Fruit fly (Drosophila melanogaster): ENCODE results near the gene Rbp6.

DNA sequence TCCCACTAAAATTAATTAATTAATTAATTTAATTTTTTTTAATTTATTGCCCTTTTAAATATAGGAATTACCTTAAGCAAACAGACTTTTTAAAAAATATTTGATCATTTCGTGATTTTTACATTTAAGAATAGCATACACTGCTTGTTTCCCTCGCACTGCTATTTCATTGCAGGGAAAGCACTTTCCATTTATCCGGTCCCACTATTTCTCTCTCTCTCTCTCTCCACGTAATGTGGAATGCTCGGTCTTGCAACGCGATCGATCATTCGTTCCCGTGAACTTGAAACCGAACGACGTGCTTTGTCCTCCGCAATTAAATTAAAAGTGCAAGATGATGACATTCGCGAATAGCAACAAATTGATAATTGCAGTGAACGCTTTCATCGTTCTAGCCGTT is 7.6 kb upstream of the Rbp6 start:
- TF ChIP-seq usp (GFP tag; optimal IDR thresholded peaks at IDR 0.05) (no peak), Dif (GFP tag; optimal IDR thresholded peaks at IDR 0.05; ENCODE audit: partially characterized antibody) (no peak), N (GFP tag; optimal IDR thresholded peaks at IDR 0.05) (no peak), Hnf4 (GFP tag; optimal IDR thresholded peaks at IDR 0.05) (no peak)
